Worm (Caenorhabditis elegans) whole organism, young adult: ENCODE data around the gene D2023.1.

ENCODE experiments used
- B0019.2 ChIP-seq: fragments of 200-800 bp; sonication (Bioruptor generic); conservative IDR thresholded peaks from 2 replicates; pipeline ENCODE4 v1.3.6; 2022; ENCODE audit warnings: missing genetic modification reagents, missing genetic modification characterization, missing compliant biosample characterization
- B0261.1 ChIP-seq: sonication (generic microtip); optimal IDR thresholded peaks from 2 replicates; lab custom pipeline; 2016; ENCODE audit warnings: mild to moderate bottlenecking, missing genetic modification characterization, moderate library complexity, missing compliant biosample characterization
- B0336.3 ChIP-seq: fragments of 200-800 bp; sonication (Bioruptor generic); IDR thresholded peaks from 2 replicates; pipeline ENCODE4 v1.3.6; 2022; ENCODE audit warnings: missing genetic modification characterization, missing compliant biosample characterization
- D2030.7 ChIP-seq: fragments of 200-800 bp; sonication (Bioruptor generic); IDR thresholded peaks from 2 replicates; pipeline ENCODE4 v1.3.6; 2022; ENCODE audit warnings: missing genetic modification reagents, missing genetic modification characterization, missing compliant biosample characterization
- F33H1.4 ChIP-seq: fragments of 200-800 bp; sonication (Bioruptor generic); IDR thresholded peaks from 2 replicates; pipeline ENCODE4 v1.3.6; 2022; ENCODE audit warnings: missing genetic modification reagents, missing genetic modification characterization, missing compliant biosample characterization
- F52B5.7 ChIP-seq: sonication (generic microtip); optimal IDR thresholded peaks from 2 replicates; lab custom pipeline; 2016; ENCODE audit warnings: mild to moderate bottlenecking, missing genetic modification characterization, missing compliant biosample characterization
- F57C9.4 ChIP-seq: sonication (generic microtip); optimal IDR thresholded peaks from 2 replicates; lab custom pipeline; 2017; ENCODE audit warnings: mild to moderate bottlenecking, missing genetic modification characterization, missing compliant biosample characterization
- Y56A3A.18 ChIP-seq: fragments of 200-800 bp; sonication (Bioruptor generic); IDR thresholded peaks from 2 replicates; pipeline ENCODE4 v1.3.6; 2022; ENCODE audit warnings: missing genetic modification reagents, missing genetic modification characterization, missing compliant biosample characterization
- ZK185.1 ChIP-seq: sonication (generic microtip); optimal IDR thresholded peaks from 2 replicates; lab custom pipeline; 2016; ENCODE audit warnings: mild to moderate bottlenecking, missing genetic modification characterization, missing compliant biosample characterization; ENCODE audit not compliant: poor library complexity, severe bottlenecking
- aptf-2 ChIP-seq: fragments of 200-800 bp; sonication (Bioruptor generic); conservative IDR thresholded peaks from 2 replicates; pipeline ENCODE4 v1.3.6; 2022; ENCODE audit warnings: missing genetic modification reagents, missing genetic modification characterization, missing compliant biosample characterization
- aptf-3 ChIP-seq: fragments of 200-800 bp; sonication (Bioruptor generic); IDR thresholded peaks from 2 replicates; pipeline ENCODE4 v1.3.6; 2022; ENCODE audit warnings: missing genetic modification characterization, missing compliant biosample characterization
- attf-5 ChIP-seq: fragments of 200-800 bp; sonication (Bioruptor generic); optimal IDR thresholded peaks from 2 replicates; lab custom pipeline; 2018; ENCODE audit warnings: mild to moderate bottlenecking, missing genetic modification characterization, missing compliant biosample characterization
- ceh-27 ChIP-seq: fragments of 200-800 bp; sonication (Bioruptor generic); optimal IDR thresholded peaks from 2 replicates; lab custom pipeline; 2018; ENCODE audit warnings: mild to moderate bottlenecking, missing genetic modification characterization, moderate library complexity, missing compliant biosample characterization
- ceh-58 ChIP-seq: fragments of 200-800 bp; sonication (Bioruptor generic); IDR thresholded peaks from 2 replicates; pipeline ENCODE4 v1.3.6; 2022; ENCODE audit warnings: missing genetic modification characterization, missing compliant biosample characterization
- ceh-79 ChIP-seq: sonication (generic microtip); optimal IDR thresholded peaks from 2 replicates; lab custom pipeline; 2017; ENCODE audit warnings: mild to moderate bottlenecking, missing genetic modification characterization, missing compliant biosample characterization
- ceh-91 ChIP-seq: fragments of 200-800 bp; sonication (Bioruptor generic); IDR thresholded peaks from 2 replicates; pipeline ENCODE4 v1.3.6; 2022; ENCODE audit warnings: missing genetic modification reagents, missing genetic modification characterization, missing compliant biosample characterization
- chd-7 ChIP-seq: sonication (generic microtip); optimal IDR thresholded peaks from 2 replicates; lab custom pipeline; 2016; ENCODE audit warnings: mild to moderate bottlenecking, missing genetic modification characterization, moderate library complexity, missing compliant biosample characterization
- dpff-1 ChIP-seq: sonication (generic microtip); optimal IDR thresholded peaks from 2 replicates; lab custom pipeline; 2017; ENCODE audit warnings: mild to moderate bottlenecking, missing genetic modification characterization, missing compliant biosample characterization
- dpl-1 ChIP-seq: fragments of 150-350 bp; optimal IDR thresholded peaks from 2 replicates; lab custom pipeline; 2014; ENCODE audit warnings: missing biosample characterization, missing genetic modification reagents, missing genetic modification characterization
- egl-18 ChIP-seq: fragments of 200-800 bp; sonication (Bioruptor generic); IDR thresholded peaks from 2 replicates; pipeline ENCODE4 v1.3.6; 2022; ENCODE audit warnings: missing genetic modification reagents, missing genetic modification characterization, missing compliant biosample characterization
- ekl-4 ChIP-seq: fragments of 200-800 bp; sonication (Bioruptor generic); IDR thresholded peaks from 2 replicates; pipeline ENCODE4 v1.3.6; 2022; ENCODE audit warnings: missing genetic modification reagents, missing genetic modification characterization, missing compliant biosample characterization
- ets-4 ChIP-seq: fragments of 200-800 bp; sonication (Bioruptor generic); optimal IDR thresholded peaks from 2 replicates; lab custom pipeline; 2018; ENCODE audit warnings: mild to moderate bottlenecking, missing genetic modification characterization, missing compliant biosample characterization
- fkh-3 ChIP-seq: sonication (generic microtip); optimal IDR thresholded peaks from 2 replicates; lab custom pipeline; 2016; ENCODE audit warnings: mild to moderate bottlenecking, missing genetic modification characterization, missing compliant biosample characterization
- hlh-12 ChIP-seq: sonication (generic microtip); optimal IDR thresholded peaks from 2 replicates; lab custom pipeline; 2016; ENCODE audit warnings: missing genetic modification characterization, missing compliant biosample characterization
- hmg-1.2 ChIP-seq: fragments of 200-800 bp; sonication (Bioruptor generic); IDR thresholded peaks from 2 replicates; pipeline ENCODE4 v1.3.6; 2022; ENCODE audit warnings: missing genetic modification reagents, missing genetic modification characterization, missing compliant biosample characterization
- hrde-1 ChIP-seq: sonication (generic microtip); optimal IDR thresholded peaks from 2 replicates; lab custom pipeline; 2016; ENCODE audit warnings: missing genetic modification characterization, mild to moderate bottlenecking, missing compliant biosample characterization, moderate library complexity, missing genotype, missing genetic modification reagents, borderline replicate concordance
- lag-1 ChIP-seq: fragments of 200-800 bp; sonication (Bioruptor generic); IDR thresholded peaks from 2 replicates; pipeline ENCODE4 v1.3.6; 2022; ENCODE audit warnings: missing genetic modification reagents, missing genetic modification characterization, missing compliant biosample characterization
- let-526 ChIP-seq: fragments of 200-800 bp; sonication (Bioruptor generic); IDR thresholded peaks from 2 replicates; pipeline ENCODE4 v1.3.6; 2022; ENCODE audit warnings: missing genetic modification reagents, missing genetic modification characterization, missing compliant biosample characterization
- lin-54 ChIP-seq: fragments of 200-800 bp; sonication (Bioruptor generic); optimal IDR thresholded peaks from 2 replicates; lab custom pipeline; 2018; ENCODE audit warnings: mild to moderate bottlenecking, missing genetic modification characterization, missing compliant biosample characterization
- lsy-27 ChIP-seq: sonication (generic microtip); optimal IDR thresholded peaks from 2 replicates; lab custom pipeline; 2017; ENCODE audit warnings: missing genetic modification characterization, mild to moderate bottlenecking, missing compliant biosample characterization, antibody characterized with exemption, missing genotype, borderline replicate concordance; ENCODE audit not compliant: insufficient read depth
- madf-6 ChIP-seq: fragments of 200-800 bp; sonication (Bioruptor generic); IDR thresholded peaks from 2 replicates; pipeline ENCODE4 v1.3.6; 2022; ENCODE audit warnings: missing genetic modification reagents, missing genetic modification characterization, missing compliant biosample characterization
- mcd-1 ChIP-seq: fragments of 200-800 bp; sonication (Bioruptor generic); IDR thresholded peaks from 2 replicates; pipeline ENCODE4 v1.3.6; 2022; ENCODE audit warnings: missing genetic modification reagents, missing genetic modification characterization, missing compliant biosample characterization
- mel-28 ChIP-seq: sonication (generic microtip); optimal IDR thresholded peaks from 2 replicates; lab custom pipeline; 2016; ENCODE audit warnings: borderline replicate concordance, mild to moderate bottlenecking, missing genetic modification characterization, missing compliant biosample characterization
- nfya-1 ChIP-seq: sonication (generic microtip); optimal IDR thresholded peaks from 2 replicates; lab custom pipeline; 2017; ENCODE audit warnings: antibody characterized with exemption, missing compliant biosample characterization, missing genetic modification characterization, borderline replicate concordance; ENCODE audit not compliant: insufficient read depth
- nhr-120 ChIP-seq: fragments of 200-800 bp; sonication (Bioruptor generic); IDR thresholded peaks from 2 replicates; pipeline ENCODE4 v1.3.6; 2022; ENCODE audit warnings: missing genetic modification characterization, missing compliant biosample characterization
- nhr-179 ChIP-seq: sonication (generic microtip); optimal IDR thresholded peaks from 2 replicates; lab custom pipeline; 2016; ENCODE audit warnings: mild to moderate bottlenecking, missing genetic modification characterization, missing compliant biosample characterization
- nhr-80 ChIP-seq: sonication (generic microtip); optimal IDR thresholded peaks from 2 replicates; lab custom pipeline; 2016; ENCODE audit warnings: missing genetic modification characterization, missing compliant biosample characterization
- pha-4 ChIP-seq: fragments of 150-350 bp; sonication (generic microtip); optimal IDR thresholded peaks from 2 replicates; lab custom pipeline; 2014; ENCODE audit warnings: missing biosample characterization, missing genetic modification reagents, missing genetic modification characterization
- repo-1 ChIP-seq: sonication (generic microtip); optimal IDR thresholded peaks from 2 replicates; lab custom pipeline; 2017; ENCODE audit warnings: mild to moderate bottlenecking, missing genetic modification characterization, missing compliant biosample characterization
- somi-1 ChIP-seq: fragments of 200-800 bp; sonication (Bioruptor generic); optimal IDR thresholded peaks from 2 replicates; lab custom pipeline; 2018; ENCODE audit warnings: mild to moderate bottlenecking, missing genetic modification characterization, missing compliant biosample characterization
- sptf-2 ChIP-seq: fragments of 200-800 bp; sonication (Bioruptor generic); optimal IDR thresholded peaks from 2 replicates; lab custom pipeline; 2018; ENCODE audit warnings: mild to moderate bottlenecking, missing genetic modification characterization, missing compliant biosample characterization
- tbp1 ChIP-seq: fragments of 200-800 bp; sonication (Bioruptor generic); optimal IDR thresholded peaks from 2 replicates; lab custom pipeline; 2018; ENCODE audit warnings: mild to moderate bottlenecking, missing genetic modification characterization, missing compliant biosample characterization
- tlf-1 ChIP-seq: fragments of 200-800 bp; sonication (Bioruptor generic); optimal IDR thresholded peaks from 2 replicates; lab custom pipeline; 2018; ENCODE audit warnings: mild to moderate bottlenecking, missing genetic modification characterization, missing compliant biosample characterization
- unc-130 ChIP-seq: sonication (generic microtip); optimal IDR thresholded peaks from 2 replicates; lab custom pipeline; 2016; ENCODE audit warnings: missing genetic modification reagents, missing genetic modification characterization, missing compliant biosample characterization
- unc-62 ChIP-seq: fragments of 150-350 bp; optimal IDR thresholded peaks from 2 replicates; lab custom pipeline; 2014; ENCODE audit warnings: missing biosample characterization, missing genetic modification reagents, missing genetic modification characterization
- xnd-1 ChIP-seq: sonication (generic microtip); optimal IDR thresholded peaks from 2 replicates; lab custom pipeline; 2016; ENCODE audit warnings: missing genotype, missing genetic modification reagents, missing genetic modification characterization, missing compliant biosample characterization
- zfh-2 ChIP-seq: fragments of 200-800 bp; sonication (Bioruptor generic); conservative IDR thresholded peaks from 2 replicates; pipeline ENCODE4 v1.3.6; 2022; ENCODE audit warnings: missing genetic modification reagents, missing genetic modification characterization, missing compliant biosample characterization
- ztf-25 ChIP-seq: fragments of 200-800 bp; sonication (Bioruptor generic); IDR thresholded peaks from 2 replicates; pipeline ENCODE4 v1.3.6; 2022; ENCODE audit warnings: missing genetic modification reagents, missing genetic modification characterization, missing compliant biosample characterization
- ztf-28 ChIP-seq: fragments of 200-800 bp; sonication (Bioruptor generic); IDR thresholded peaks from 2 replicates; pipeline ENCODE4 v1.3.6; 2022; ENCODE audit warnings: missing genetic modification reagents, missing genetic modification characterization, missing compliant biosample characterization
- ztf-6 ChIP-seq: fragments of 200-800 bp; sonication (Bioruptor generic); IDR thresholded peaks from 2 replicates; pipeline ENCODE4 v1.3.6; 2022; ENCODE audit warnings: missing genetic modification reagents, missing genetic modification characterization, missing compliant biosample characterization

D2023.1 gene

ce11 chrV:11823978-11824377, 34.6 kb downstream of the D2023.1 start (continued):
- TF ChIP-seq fkh-3 (tag; lab: Kevin White, UChicago): no peak
- no peak for TF ChIP-seq ztf-6
- peak; percentile 57 for TF ChIP-seq tbp1 (GFP tag; lab: Kevin White, UChicago)
- no peak for TF ChIP-seq mel-28 (tag; lab: Kevin White, UChicago)
- TF ChIP-seq F52B5.7: peak; percentile 46
- no peak for TF ChIP-seq ceh-91 (GFP tag; lab: Robert Waterston, UW)
- TF ChIP-seq dpl-1 (GFP tag; lab: Kevin White, UChicago): no peak
- TF ChIP-seq dpff-1 (tag; lab: Kevin White, UChicago): no peak
- TF ChIP-seq hrde-1 (tag; lab: Kevin White, UChicago): no peak
- no peak for TF ChIP-seq B0261.1 (tag; lab: Kevin White, UChicago)
- TF ChIP-seq nfya-1: no peak
- TF ChIP-seq ets-4 (GFP tag; lab: Kevin White, UChicago): peak; percentile 28
- no peak for TF ChIP-seq xnd-1 (tag; lab: Kevin White, UChicago)
- TF ChIP-seq nhr-80 (tag; lab: Kevin White, UChicago): peak; percentile 65
- TF ChIP-seq pha-4 (tag; lab: Kevin White, UChicago): peak; percentile 62
- TF ChIP-seq madf-6 (GFP tag; lab: Robert Waterston, UW): no peak; the same call in 1 of the 2 replicates
- TF ChIP-seq ztf-25 (GFP tag; lab: Robert Waterston, UW): no peak
- no peak for TF ChIP-seq zfh-2 (GFP tag; lab: Robert Waterston, UW)
- no peak for TF ChIP-seq D2030.7
- no peak for TF ChIP-seq egl-18
- TF ChIP-seq ceh-79: no peak
- peak; percentile 50; the same call in 1 of the 2 replicates for TF ChIP-seq B0336.3 (GFP tag; lab: Robert Waterston, UW)
- TF ChIP-seq ekl-4 (GFP tag; lab: Robert Waterston, UW): peak; percentile 36; the same call in 1 of the 2 replicates
- TF ChIP-seq hmg-1.2 (GFP tag; lab: Robert Waterston, UW): no peak
- peak; percentile 60 for TF ChIP-seq somi-1 (GFP tag; lab: Kevin White, UChicago)
- TF ChIP-seq unc-130: no peak
- TF ChIP-seq sptf-2 (GFP tag; lab: Kevin White, UChicago): no peak
- TF ChIP-seq aptf-2 (GFP tag; lab: Robert Waterston, UW): no peak
- TF ChIP-seq ZK185.1 (tag; lab: Kevin White, UChicago): peak; percentile 38
- TF ChIP-seq let-526: peak; percentile 72; the same call in 1 of the 2 replicates
- TF ChIP-seq hlh-12 (tag; lab: Kevin White, UChicago): no peak
- no peak for TF ChIP-seq lag-1 (GFP tag; lab: Robert Waterston, UW)
- TF ChIP-seq unc-62: peak; percentile 3
- TF ChIP-seq lin-54: peak; percentile 67
- no peak for TF ChIP-seq ceh-58
- TF ChIP-seq aptf-3 (GFP tag; lab: Robert Waterston, UW): no peak
- no peak for TF ChIP-seq B0019.2 (GFP tag; lab: Robert Waterston, UW)
- peak; percentile 60 for TF ChIP-seq attf-5 (GFP tag; lab: Kevin White, UChicago)
- TF ChIP-seq tlf-1 (GFP tag; lab: Kevin White, UChicago): peak; percentile 65
- TF ChIP-seq mcd-1: peak; percentile 43; the same call in 1 of the 2 replicates
- TF ChIP-seq Y56A3A.18 (GFP tag; lab: Robert Waterston, UW): no peak
- no peak for TF ChIP-seq F33H1.4 (GFP tag; lab: Robert Waterston, UW)
- TF ChIP-seq repo-1 (tag; lab: Kevin White, UChicago): peak; percentile 45
- TF ChIP-seq ceh-27 (GFP tag; lab: Kevin White, UChicago): no peak
- TF ChIP-seq nhr-179 (tag; lab: Kevin White, UChicago): no peak
- TF ChIP-seq chd-7 (tag; lab: Kevin White, UChicago): peak; percentile 59
- TF ChIP-seq F57C9.4 (tag; lab: Kevin White, UChicago): no peak
- no peak for TF ChIP-seq nhr-120 (GFP tag; lab: Robert Waterston, UW)
- TF ChIP-seq lsy-27: no peak
- no peak for TF ChIP-seq ztf-28
